Fruit fly (Drosophila melanogaster): ENCODE measurements around the gene CG34250.
A peak's percentile ranks its signal among the peaks of the same experiment; 100 is the strongest.

CG34250 gene

DNA sequence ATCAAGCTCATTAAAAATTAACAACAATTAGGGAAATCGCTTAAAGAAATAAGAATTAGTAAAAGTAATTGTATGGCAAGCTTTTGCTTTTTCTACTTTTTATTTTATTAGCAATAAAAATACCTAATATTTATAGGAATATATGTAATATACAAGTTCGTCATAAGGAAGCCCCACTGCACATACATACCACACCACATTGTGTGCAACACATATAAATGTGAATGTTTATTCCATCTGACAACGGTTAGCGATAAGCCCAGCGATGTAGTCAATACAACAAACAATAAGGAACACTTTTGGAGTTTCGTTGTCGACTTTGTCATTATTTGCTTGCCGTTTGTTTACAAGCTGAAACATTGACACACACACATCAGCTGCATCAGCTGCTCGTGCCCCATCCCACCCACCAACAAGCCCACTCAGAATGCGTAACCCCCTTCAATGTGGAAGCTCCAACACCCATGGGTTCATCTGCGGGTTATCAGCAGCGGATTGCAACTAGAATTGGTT lies 9.3 kb downstream of the CG34250 start (continued):
- peak; percentile 59 for TF ChIP-seq CG6654 (GFP tag; optimal IDR thresholded peaks at IDR 0.05)
- TF ChIP-seq Drgx (GFP tag; IDR thresholded peaks at IDR 0.05), result peak; percentile 40; the same call in 1 of the 2 replicates
- TF ChIP-seq CG6765 (GFP tag; optimal IDR thresholded peaks at IDR 0.05), result no peak
- peak; percentile 92 for TF ChIP-seq CG6254 (GFP tag; optimal IDR thresholded peaks at IDR 0.05)
- TF ChIP-seq Fer3 (tag; optimal IDR thresholded peaks at IDR 0.05), result peak; percentile 49
- TF ChIP-seq CG3838 (GFP tag; optimal IDR thresholded peaks at IDR 0.05), result peak; percentile 67
- TF ChIP-seq btn (GFP tag; optimal IDR thresholded peaks at IDR 0.05), result peak; percentile 43
- no peak for TF ChIP-seq luna (GFP tag; optimal IDR thresholded peaks at IDR 0.05)
- TF ChIP-seq B-H2 (GFP tag; optimal IDR thresholded peaks at IDR 0.05), result no peak
- TF ChIP-seq CG18476 (GFP tag; optimal IDR thresholded peaks at IDR 0.05), result peak; percentile 43
- TF ChIP-seq Trl (optimal IDR thresholded peaks at IDR 0.05), result no peak
- TF ChIP-seq Trl (GFP tag; optimal IDR thresholded peaks at IDR 0.05), result peak; percentile 80
- TF ChIP-seq lov (optimal IDR thresholded peaks at IDR 0.05), result no peak
- peak; percentile 89; the same call in 2 of the 3 replicates for TF ChIP-seq lov (GFP tag; IDR thresholded peaks at IDR 0.05)
- no peak for TF ChIP-seq CG6175 (GFP tag; IDR thresholded peaks at IDR 0.05)
- TF ChIP-seq CG14441 (GFP tag; IDR thresholded peaks at IDR 0.05), result no peak
- TF ChIP-seq C15 (GFP tag; IDR thresholded peaks at IDR 0.05), result no peak
- TF ChIP-seq fd102C (GFP tag; optimal IDR thresholded peaks at IDR 0.05), result peak; percentile 75
- no peak for TF ChIP-seq CG10565 (GFP tag; optimal IDR thresholded peaks at IDR 0.05)
- peak; percentile 70 for TF ChIP-seq z (GFP tag; IDR thresholded peaks at IDR 0.05)
- TF ChIP-seq Blimp-1 (GFP tag; optimal IDR thresholded peaks at IDR 0.05), result peak; percentile 87
- peak; percentile 2 for TF ChIP-seq exex (tag; optimal IDR thresholded peaks at IDR 0.05)
- no peak for TF ChIP-seq CG32772 (GFP tag; IDR thresholded peaks at IDR 0.05)
- TF ChIP-seq CG9876 (GFP tag; optimal IDR thresholded peaks at IDR 0.05), result peak; percentile 42
- TF ChIP-seq danr (GFP tag; IDR thresholded peaks at IDR 0.05), result no peak
- no peak for TF ChIP-seq Dref (GFP tag; IDR thresholded peaks at IDR 0.05)
- TF ChIP-seq Deaf1 (tag; optimal IDR thresholded peaks at IDR 0.05), result peak; percentile 4
- TF ChIP-seq nmo (GFP tag; optimal IDR thresholded peaks at IDR 0.05), result peak; percentile 57
- peak; percentile 88 for TF ChIP-seq CG17186 (GFP tag; optimal IDR thresholded peaks at IDR 0.05)
- TF ChIP-seq ham (GFP tag; IDR thresholded peaks at IDR 0.05), result no peak
- no peak for TF ChIP-seq pita (GFP tag; optimal IDR thresholded peaks at IDR 0.05)
- peak; percentile 30 for TF ChIP-seq p53 (GFP tag; optimal IDR thresholded peaks at IDR 0.05)
- TF ChIP-seq CG15514 (GFP tag; optimal IDR thresholded peaks at IDR 0.05), result no peak
- TF ChIP-seq psq (GFP tag; optimal IDR thresholded peaks at IDR 0.05), result peak; percentile 12
- TF ChIP-seq Dll (GFP tag; IDR thresholded peaks at IDR 0.05; ENCODE audit: partially characterized antibody), result no peak
- no peak for TF ChIP-seq emc (GFP tag; optimal IDR thresholded peaks at IDR 0.05)
- no peak for TF ChIP-seq prd (optimal IDR thresholded peaks at IDR 0.05)
- TF ChIP-seq prd (GFP tag; IDR thresholded peaks at IDR 0.05), result peak; percentile 18; the same call in 1 of the 3 replicates
- peak; percentile 65 for TF ChIP-seq CG18619 (GFP tag; optimal IDR thresholded peaks at IDR 0.05)
- peak; percentile 69 for TF ChIP-seq pfk (GFP tag; optimal IDR thresholded peaks at IDR 0.05)
- TF ChIP-seq CG18764 (GFP tag; optimal IDR thresholded peaks at IDR 0.05), result peak; percentile 80
- no peak for TF ChIP-seq CG16779 (GFP tag; IDR thresholded peaks at IDR 0.05)
- TF ChIP-seq Taf1 (GFP tag; IDR thresholded peaks at IDR 0.05), result no peak
- no peak for TF ChIP-seq ase (GFP tag; IDR thresholded peaks at IDR 0.05)
- TF ChIP-seq CG17912 (GFP tag; optimal IDR thresholded peaks at IDR 0.05), result peak; percentile 88
- TF ChIP-seq otp (GFP tag; IDR thresholded peaks at IDR 0.05), result peak; percentile 76; the same call in 2 of the 3 replicates
- no peak for TF ChIP-seq CG2129 (GFP tag; IDR thresholded peaks at IDR 0.05; ENCODE audit: partially characterized antibody)
- peak; percentile 73; the same call in 1 of the 3 replicates for TF ChIP-seq sr (GFP tag; IDR thresholded peaks at IDR 0.05)
- TF ChIP-seq rib (GFP tag; IDR thresholded peaks at IDR 0.05), result no peak
- TF ChIP-seq Dek (tag; optimal IDR thresholded peaks at IDR 0.05), result no peak
- TF ChIP-seq unc-4 (GFP tag; IDR thresholded peaks at IDR 0.05; ENCODE audit: partially characterized antibody), result no peak
